Fruit fly (Drosophila melanogaster) whole organism, adult: ENCODE measurements around the gene Pex5.

Experiments
- CG11617 ChIP-seq: fragments of 200-800 bp; sonication (Bioruptor generic); optimal IDR thresholded peaks from 2 replicates; lab custom pipeline; 2017; ENCODE audit warnings: mild to moderate bottlenecking, missing biosample characterization, missing genetic modification reagents, missing genetic modification characterization
- CG12768 ChIP-seq: fragments of 200-800 bp; sonication (Bioruptor generic); optimal IDR thresholded peaks from 2 replicates; lab custom pipeline; 2017; ENCODE audit warnings: missing biosample characterization, missing genetic modification characterization, mild to moderate bottlenecking, moderate library complexity, missing genetic modification reagents
- CG14711 ChIP-seq: fragments of 200-800 bp; sonication (Bioruptor generic); optimal IDR thresholded peaks from 2 replicates; lab custom pipeline; 2018; ENCODE audit warnings: missing biosample characterization, mild to moderate bottlenecking, missing genetic modification characterization, moderate library complexity
- CG1620 ChIP-seq: fragments of 200-800 bp; sonication (Bioruptor generic); optimal IDR thresholded peaks from 2 replicates; lab custom pipeline; 2016; ENCODE audit warnings: missing biosample characterization, missing genetic modification characterization
- CG33017 ChIP-seq: fragments of 200-800 bp; sonication (Bioruptor generic); optimal IDR thresholded peaks from 2 replicates; lab custom pipeline; 2018; ENCODE audit warnings: missing biosample characterization, mild to moderate bottlenecking, missing genetic modification characterization, moderate library complexity
- CG5204 ChIP-seq: fragments of 200-800 bp; sonication (Bioruptor generic); optimal IDR thresholded peaks from 2 replicates; lab custom pipeline; 2016; ENCODE audit warnings: missing biosample characterization, missing genetic modification characterization
- CG7045 ChIP-seq: fragments of 200-800 bp; sonication (Bioruptor generic); optimal IDR thresholded peaks from 2 replicates; lab custom pipeline; 2017; ENCODE audit warnings: missing biosample characterization, mild to moderate bottlenecking, missing genetic modification characterization
- CG7101 ChIP-seq: fragments of 200-800 bp; sonication (Bioruptor generic); optimal IDR thresholded peaks from 2 replicates; lab custom pipeline; 2018; ENCODE audit warnings: missing biosample characterization, mild to moderate bottlenecking, missing genetic modification characterization, moderate library complexity
- Clk ChIP-seq: fragments of 200-800 bp; sonication (Bioruptor generic); optimal IDR thresholded peaks from 2 replicates; lab custom pipeline; 2017; ENCODE audit warnings: missing biosample characterization, missing genetic modification characterization
- Crg-1 ChIP-seq: fragments of 200-800 bp; sonication (Bioruptor generic); optimal IDR thresholded peaks from 2 replicates; lab custom pipeline; 2016; ENCODE audit warnings: missing biosample characterization, missing genetic modification characterization
- Hr96 ChIP-seq: fragments of 200-800 bp; sonication (Bioruptor generic); optimal IDR thresholded peaks from 2 replicates; lab custom pipeline; 2016; ENCODE audit warnings: missing biosample characterization, missing genetic modification characterization
- Mnt ChIP-seq: fragments of 200-800 bp; sonication (Bioruptor generic); optimal IDR thresholded peaks from 2 replicates; lab custom pipeline; 2016; ENCODE audit warnings: missing biosample characterization, mild to moderate bottlenecking, missing genetic modification characterization
- bab1 ChIP-seq: fragments of 200-800 bp; sonication (Bioruptor generic); optimal IDR thresholded peaks from 3 replicates; lab custom pipeline; 2019; ENCODE audit warnings: missing biosample characterization, mild to moderate bottlenecking, missing genetic modification characterization, moderate library complexity
- cic ChIP-seq: fragments of 200-800 bp; sonication (Bioruptor generic); optimal IDR thresholded peaks from 2 replicates; lab custom pipeline; 2017; ENCODE audit warnings: missing biosample characterization, mild to moderate bottlenecking, missing genetic modification characterization, moderate library complexity
- cnc ChIP-seq, 2 experiments: fragments of >200 bp; optimal IDR thresholded peaks; 2 replicates each; lab custom pipeline; 2017
- kay ChIP-seq: fragments of 200-800 bp; sonication (Bioruptor generic); peaks from one replicate; lab custom pipeline; 2016; ENCODE audit warnings: missing biosample characterization, missing genetic modification characterization, borderline replicate concordance
- ovo ChIP-seq: fragments of 200-800 bp; sonication (Bioruptor generic); optimal IDR thresholded peaks from 2 replicates; lab custom pipeline; 2016; ENCODE audit warnings: missing biosample characterization, missing genetic modification characterization
- pad ChIP-seq: fragments of 200-800 bp; sonication (Bioruptor generic); optimal IDR thresholded peaks from 3 replicates; lab custom pipeline; 2017; ENCODE audit warnings: missing biosample characterization, missing genetic modification characterization, mild to moderate bottlenecking, moderate library complexity, missing genetic modification reagents
- tj ChIP-seq: fragments of 200-800 bp; sonication (Bioruptor generic); optimal IDR thresholded peaks from 3 replicates; lab custom pipeline; 2017; ENCODE audit warnings: missing biosample characterization, mild to moderate bottlenecking, missing genetic modification characterization, moderate library complexity
- toe ChIP-seq: fragments of 200-800 bp; sonication (Bioruptor generic); optimal IDR thresholded peaks from 2 replicates; lab custom pipeline; 2016; ENCODE audit warnings: missing biosample characterization, missing genetic modification characterization

Pex5 gene

dm6 chrX:1873515-1874126 is 4.8 kb upstream of the Pex5 start, which contains the start of the genes Pgam5 and Vps26:
Gene Pgam5 (minus strand): TSS chrX:1873565.
Gene Vps26 (plus strand): TSS chrX:1873853.
- TF ChIP-seq kay (GFP tag; lab: Kevin White, UChicago) (no peak), bab1 (no peak), cnc (optimal IDR thresholded peaks at IDR 0.05; lab: Kevin White, UChicago) (no peak), Crg-1 (GFP tag; lab: Kevin White, UChicago) (no peak), cic (GFP tag; lab: Kevin White, UChicago) (no peak), CG7101 (tag; lab: Kevin White, UChicago) (no peak), ovo (GFP tag; lab: Kevin White, UChicago) (no peak), CG11617 (GFP tag; lab: Kevin White, UChicago) (no peak), tj (GFP tag; lab: Kevin White, UChicago) (peak; percentile 67), CG5204 (GFP tag; lab: Kevin White, UChicago) (no peak), CG14711 (tag; lab: Kevin White, UChicago) (peak; percentile 5), Clk (GFP tag; lab: Kevin White, UChicago) (no peak), toe (GFP tag; lab: Kevin White, UChicago) (no peak), CG1620 (GFP tag; lab: Kevin White, UChicago) (no peak), Hr96 (no peak), CG7045 (no peak), pad (GFP tag; lab: Kevin White, UChicago) (peak; percentile 12), CG12768 (GFP tag; lab: Kevin White, UChicago) (no peak), Mnt (peak; percentile 52)

dm6 chrX:1865673-1866072 is 3.2 kb downstream of the Pex5 start, which contains the start of the genes Gcna and MED18:
Gene Gcna (minus strand): TSS chrX:1865835.
Gene MED18 (plus strand): TSS chrX:1865909.
- no peak for TF ChIP-seq CG33017 (tag; lab: Kevin White, UChicago)
- no peak for TF ChIP-seq cic (GFP tag; lab: Kevin White, UChicago)
- no peak for TF ChIP-seq Clk (GFP tag; lab: Kevin White, UChicago)
- no peak for TF ChIP-seq Hr96
- TF ChIP-seq kay (GFP tag; lab: Kevin White, UChicago), result no peak
- no peak for TF ChIP-seq cnc (optimal IDR thresholded peaks at IDR 0.05; lab: Kevin White, UChicago)
- TF ChIP-seq bab1, result peak; percentile 28
- TF ChIP-seq ovo (GFP tag; lab: Kevin White, UChicago), result peak; percentile 10
- no peak for TF ChIP-seq Crg-1 (GFP tag; lab: Kevin White, UChicago)
- TF ChIP-seq toe (GFP tag; lab: Kevin White, UChicago), result no peak
- no peak for TF ChIP-seq CG7101 (tag; lab: Kevin White, UChicago)
- no peak for TF ChIP-seq tj (GFP tag; lab: Kevin White, UChicago)
- no peak for TF ChIP-seq pad (GFP tag; lab: Kevin White, UChicago)
- no peak for TF ChIP-seq CG11617 (GFP tag; lab: Kevin White, UChicago)
- no peak for TF ChIP-seq CG7045
- no peak for TF ChIP-seq Mnt
- TF ChIP-seq CG14711 (tag; lab: Kevin White, UChicago), result no peak

- TF ChIP-seq bab1 (peak; percentile 75), CG1620 (GFP tag; lab: Kevin White, UChicago) (peak; percentile 94), CG11617 (GFP tag; lab: Kevin White, UChicago) (peak; percentile 88), CG14711 (tag; lab: Kevin White, UChicago) (peak; percentile 65), tj (GFP tag; lab: Kevin White, UChicago) (peak; percentile 67), kay (GFP tag; lab: Kevin White, UChicago) (no peak), CG7101 (tag; lab: Kevin White, UChicago) (peak; percentile 86), CG12768 (GFP tag; lab: Kevin White, UChicago) (peak; percentile 71), ovo (GFP tag; lab: Kevin White, UChicago) (peak; percentile 88), cic (GFP tag; lab: Kevin White, UChicago) (peak; percentile 35), Mnt (peak; percentile 90), cnc (optimal IDR thresholded peaks at IDR 0.05; lab: Kevin White, UChicago) (no peak), CG7045 (peak; percentile 53), pad (GFP tag; lab: Kevin White, UChicago) (peak; percentile 82), Crg-1 (GFP tag; lab: Kevin White, UChicago) (peak; percentile 96), Hr96 (no peak), CG33017 (tag; lab: Kevin White, UChicago) (peak; percentile 61), toe (GFP tag; lab: Kevin White, UChicago) (no peak), Clk (GFP tag; lab: Kevin White, UChicago) (peak; percentile 6)
Measured at dm6 chrX:1861620-1862184, 7.2 kb downstream of the Pex5 start, which contains the start of gene deltaCOP. Gene deltaCOP (minus strand): TSS chrX:1861790.

dm6 chrX:1858867-1859266 is 10.0 kb downstream of the Pex5 start, which contains the start of gene Lamtor5:
Gene Lamtor5 (minus strand): TSS chrX:1858971.
- TF ChIP-seq bab1 (peak; percentile 77), CG5204 (GFP tag; lab: Kevin White, UChicago) (peak; percentile 41), CG7045 (peak; percentile 22), CG1620 (GFP tag; lab: Kevin White, UChicago) (peak; percentile 44), CG11617 (GFP tag; lab: Kevin White, UChicago) (peak; percentile 56), ovo (GFP tag; lab: Kevin White, UChicago) (peak; percentile 2), Mnt (peak; percentile 29), CG12768 (GFP tag; lab: Kevin White, UChicago) (peak; percentile 45), Hr96 (peak; percentile 2), Crg-1 (GFP tag; lab: Kevin White, UChicago) (no peak), CG7101 (tag; lab: Kevin White, UChicago) (peak; percentile 51), CG14711 (tag; lab: Kevin White, UChicago) (peak; percentile 51), CG33017 (tag; lab: Kevin White, UChicago) (peak; percentile 20), tj (GFP tag; lab: Kevin White, UChicago) (no peak), Clk (GFP tag; lab: Kevin White, UChicago) (no peak), cic (GFP tag; lab: Kevin White, UChicago) (no peak), cnc (optimal IDR thresholded peaks at IDR 0.05; lab: Kevin White, UChicago) (no peak), pad (GFP tag; lab: Kevin White, UChicago) (peak; percentile 21), toe (GFP tag; lab: Kevin White, UChicago) (no peak)
